Worm (Caenorhabditis elegans) whole organism, L3 larva: ENCODE results near the gene str-188.
A peak's percentile ranks its signal among the peaks of the same experiment; 100 is the strongest.

ENCODE experiments used
- R02D3.7 ChIP-seq: fragments of 150-350 bp; optimal IDR thresholded peaks from 2 replicates; lab custom pipeline; 2014; ENCODE audit warnings: missing biosample characterization, missing genetic modification characterization
- ZK546.5 ChIP-seq: sonication (generic microtip); optimal IDR thresholded peaks from 2 replicates; lab custom pipeline; 2017; ENCODE audit warnings: missing biosample characterization, missing genetic modification characterization
- aly-2 ChIP-seq: fragments of 150-350 bp; optimal IDR thresholded peaks from 2 replicates; lab custom pipeline; 2014; ENCODE audit warnings: missing biosample characterization, missing genetic modification characterization
- ama-1 ChIP-seq: fragments of 150-350 bp; optimal IDR thresholded peaks from 2 replicates; lab custom pipeline; 2018
- ceh-16 ChIP-seq: sonication (generic microtip); optimal IDR thresholded peaks from 2 replicates; lab custom pipeline; 2017; ENCODE audit warnings: missing biosample characterization, missing genetic modification characterization
- ceh-28 ChIP-seq: fragments of 150-350 bp; optimal IDR thresholded peaks from 2 replicates; lab custom pipeline; 2014; ENCODE audit warnings: missing biosample characterization, missing genetic modification reagents, missing genetic modification characterization
- ceh-82 ChIP-seq: fragments of 150-350 bp; optimal IDR thresholded peaks from 2 replicates; lab custom pipeline; 2014; ENCODE audit warnings: missing biosample characterization, missing genetic modification characterization
- ceh-9 ChIP-seq: sonication (generic microtip); optimal IDR thresholded peaks from 2 replicates; lab custom pipeline; 2018; ENCODE audit warnings: missing biosample characterization, missing genetic modification characterization
- daf-12 ChIP-seq: fragments of 150-350 bp; optimal IDR thresholded peaks from 2 replicates; lab custom pipeline; 2014; ENCODE audit warnings: missing biosample characterization, missing genetic modification reagents, missing genetic modification characterization
- egl-27 ChIP-seq: sonication (generic microtip); optimal IDR thresholded peaks from 4 replicates; lab custom pipeline; 2017; ENCODE audit warnings: missing biosample characterization, missing genetic modification reagents, missing genetic modification characterization
- egl-5 ChIP-seq: fragments of 150-350 bp; optimal IDR thresholded peaks from 2 replicates; lab custom pipeline; 2017; ENCODE audit warnings: missing biosample characterization, missing genetic modification reagents, missing genetic modification characterization, inconsistent platforms
- elt-1 ChIP-seq: fragments of 150-350 bp; optimal IDR thresholded peaks from 2 replicates; lab custom pipeline; 2014; ENCODE audit warnings: missing biosample characterization, missing genetic modification characterization
- elt-2 ChIP-seq: sonication (generic microtip); optimal IDR thresholded peaks from 2 replicates; lab custom pipeline; 2016; ENCODE audit warnings: missing genetic modification reagents, mild to moderate bottlenecking, missing genetic modification characterization, missing compliant biosample characterization
- elt-3 ChIP-seq, 3 experiments: fragments of 150-350 bp in 1 of 3; sonication (generic microtip) in 2 of 3; optimal IDR thresholded peaks; 2 replicates in 2 of 3; 4 replicates in 1 of 3; lab custom pipeline; 2014 to 2017; ENCODE audit warnings: missing biosample characterization in 3 of 3, missing genetic modification characterization in 3 of 3
- eor-1 ChIP-seq, 2 experiments: fragments of 150-350 bp; optimal IDR thresholded peaks; 2 replicates each; lab custom pipeline; 2014 to 2018; ENCODE audit warnings: missing biosample characterization in 2 of 2, missing genetic modification characterization in 2 of 2
- fkh-10 ChIP-seq: sonication (generic microtip); optimal IDR thresholded peaks from 2 replicates; lab custom pipeline; 2017; ENCODE audit warnings: missing biosample characterization, missing genetic modification reagents, missing genetic modification characterization
- fkh-2 ChIP-seq: fragments of 150-350 bp; optimal IDR thresholded peaks from 2 replicates; lab custom pipeline; 2014; ENCODE audit warnings: missing biosample characterization, missing genetic modification reagents, missing genetic modification characterization
- fos-1 ChIP-seq: fragments of 150-350 bp; optimal IDR thresholded peaks from 2 replicates; lab custom pipeline; 2014; ENCODE audit warnings: missing biosample characterization, missing genetic modification characterization
- hmg-11 ChIP-seq: sonication (generic microtip); optimal IDR thresholded peaks from 2 replicates; lab custom pipeline; 2016; ENCODE audit warnings: missing genetic modification characterization, missing compliant biosample characterization
- jun-1 ChIP-seq: fragments of 150-350 bp; optimal IDR thresholded peaks from 2 replicates; lab custom pipeline; 2014; ENCODE audit warnings: missing biosample characterization, missing genetic modification reagents, missing genetic modification characterization
- lin-39 ChIP-seq: fragments of 150-350 bp; optimal IDR thresholded peaks from 2 replicates; lab custom pipeline; 2018; ENCODE audit warnings: missing biosample characterization, missing genetic modification reagents, missing genetic modification characterization
- lsy-12 ChIP-seq: sonication (generic microtip); optimal IDR thresholded peaks from 2 replicates; lab custom pipeline; 2016; ENCODE audit warnings: mild to moderate bottlenecking, missing genetic modification characterization, missing compliant biosample characterization
- mdl-1 ChIP-seq: fragments of 150-350 bp; optimal IDR thresholded peaks from 2 replicates; lab custom pipeline; 2014; ENCODE audit warnings: missing biosample characterization, missing genetic modification characterization
- mml-1 ChIP-seq: fragments of 150-350 bp; sonication (generic microtip); optimal IDR thresholded peaks from 3 replicates; lab custom pipeline; 2014; ENCODE audit warnings: missing biosample characterization, missing genetic modification characterization
- nhr-11 ChIP-seq: fragments of 150-350 bp; optimal IDR thresholded peaks from 2 replicates; lab custom pipeline; 2014; ENCODE audit warnings: missing biosample characterization, missing genetic modification characterization
- nhr-12 ChIP-seq: fragments of 150-350 bp; optimal IDR thresholded peaks from 2 replicates; lab custom pipeline; 2014; ENCODE audit warnings: missing biosample characterization, missing genetic modification characterization
- nhr-23 ChIP-seq: fragments of 150-350 bp; optimal IDR thresholded peaks from 2 replicates; lab custom pipeline; 2014; ENCODE audit warnings: missing biosample characterization, missing genetic modification reagents, missing genetic modification characterization
- nhr-237 ChIP-seq: fragments of 150-350 bp; optimal IDR thresholded peaks from 2 replicates; lab custom pipeline; 2014; ENCODE audit warnings: missing biosample characterization, missing genetic modification characterization
- nhr-25 ChIP-seq: sonication (generic microtip); optimal IDR thresholded peaks from 2 replicates; lab custom pipeline; 2017; ENCODE audit warnings: missing biosample characterization, missing genetic modification characterization
- nhr-28 ChIP-seq: fragments of 150-350 bp; optimal IDR thresholded peaks from 2 replicates; lab custom pipeline; 2014; ENCODE audit warnings: missing biosample characterization, missing genetic modification characterization
- nhr-67 ChIP-seq: fragments of 150-350 bp; optimal IDR thresholded peaks from 2 replicates; lab custom pipeline; 2014; ENCODE audit warnings: missing biosample characterization, missing genetic modification characterization
- nhr-76 ChIP-seq: fragments of 150-350 bp; sonication (generic microtip); optimal IDR thresholded peaks from 5 replicates; lab custom pipeline; 2014; ENCODE audit warnings: missing biosample characterization, missing genetic modification characterization
- nhr-77 ChIP-seq: fragments of 150-350 bp; optimal IDR thresholded peaks from 2 replicates; lab custom pipeline; 2014; ENCODE audit warnings: missing biosample characterization, missing genetic modification characterization
- pqm-1 ChIP-seq: fragments of 150-350 bp; optimal IDR thresholded peaks from 2 replicates; lab custom pipeline; 2017; ENCODE audit warnings: missing biosample characterization, missing genetic modification characterization, inconsistent platforms
- skn-1 ChIP-seq: fragments of 150-350 bp; optimal IDR thresholded peaks from 2 replicates; lab custom pipeline; 2014; ENCODE audit warnings: missing biosample characterization, missing genetic modification characterization
- snpc-4 ChIP-seq: fragments of 150-350 bp; optimal IDR thresholded peaks from 2 replicates; lab custom pipeline; 2014; ENCODE audit warnings: missing biosample characterization, missing genetic modification characterization
- tbx-2 ChIP-seq: sonication (generic microtip); optimal IDR thresholded peaks from 2 replicates; lab custom pipeline; 2016; ENCODE audit warnings: mild to moderate bottlenecking, missing genetic modification characterization, missing compliant biosample characterization
- unc-39 ChIP-seq: sonication (generic microtip); optimal IDR thresholded peaks from 4 replicates; lab custom pipeline; 2017; ENCODE audit warnings: missing biosample characterization, missing genetic modification characterization
- unc-62 ChIP-seq: fragments of 150-350 bp; sonication (generic microtip); optimal IDR thresholded peaks from 4 replicates; lab custom pipeline; 2014; ENCODE audit warnings: missing biosample characterization, missing genetic modification reagents, missing genetic modification characterization
- zag-1 ChIP-seq: fragments of 150-350 bp; optimal IDR thresholded peaks from 2 replicates; lab custom pipeline; 2014; ENCODE audit warnings: missing biosample characterization, missing genetic modification characterization
- ztf-4 ChIP-seq: fragments of 150-350 bp; optimal IDR thresholded peaks from 2 replicates; lab custom pipeline; 2014; ENCODE audit warnings: missing biosample characterization, missing genetic modification characterization

Gene str-188

ce11 chrV:9739402-9739801, 22.9 kb downstream of the str-188 start, which contains the start of gene marc-1:
Gene marc-1 (plus strand): TSS chrV:9739702.
- no peak for TF ChIP-seq nhr-76 (tag; lab: Kevin White, UChicago)
- no peak for TF ChIP-seq hmg-11 (tag; lab: Kevin White, UChicago)
- TF ChIP-seq egl-5 (tag; lab: Kevin White, UChicago) = no peak
- TF ChIP-seq nhr-12 (tag; lab: Kevin White, UChicago) = no peak
- TF ChIP-seq nhr-11 (tag; lab: Kevin White, UChicago) = no peak
- TF ChIP-seq nhr-77 (tag; lab: Kevin White, UChicago) = no peak
- no peak for TF ChIP-seq unc-39 (tag; lab: Kevin White, UChicago)
- TF ChIP-seq aly-2 (tag; lab: Kevin White, UChicago) = no peak
- no peak for TF ChIP-seq nhr-237 (tag; lab: Kevin White, UChicago)
- TF ChIP-seq ztf-4 (tag; lab: Kevin White, UChicago) = no peak
- no peak for TF ChIP-seq ceh-16
- no peak for TF ChIP-seq mml-1 (tag; lab: Kevin White, UChicago)
- TF ChIP-seq ama-1 (lab: Kevin White, UChicago) = no peak
- no peak for TF ChIP-seq lsy-12

- TF ChIP-seq fkh-2 (no peak), skn-1 (tag; lab: Kevin White, UChicago) (no peak), fkh-10 (GFP tag; lab: Kevin White, UChicago) (no peak), ceh-82 (no peak), ZK546.5 (tag; lab: Kevin White, UChicago) (no peak), elt-1 (tag; lab: Kevin White, UChicago) (no peak), mdl-1 (tag; lab: Kevin White, UChicago) (no peak), lin-39 (tag; lab: Kevin White, UChicago) (no peak), egl-27 (peak; percentile 8), nhr-237 (tag; lab: Kevin White, UChicago) (no peak), eor-1 (tag; optimal IDR thresholded peaks at IDR 0.05; lab: Kevin White, UChicago) (no peak), nhr-76 (tag; lab: Kevin White, UChicago) (no peak), ztf-4 (tag; lab: Kevin White, UChicago) (no peak), nhr-11 (tag; lab: Kevin White, UChicago) (no peak), nhr-28 (tag; lab: Kevin White, UChicago) (no peak), tbx-2 (tag; lab: Kevin White, UChicago) (no peak), ceh-9 (tag; lab: Kevin White, UChicago) (no peak), unc-62 (GFP tag; lab: Kevin White, UChicago) (no peak), jun-1 (no peak), nhr-12 (tag; lab: Kevin White, UChicago) (no peak), lsy-12 (no peak), elt-2 (tag; lab: Kevin White, UChicago) (no peak), fos-1 (tag; lab: Kevin White, UChicago) (no peak), nhr-23 (tag; lab: Kevin White, UChicago) (peak; percentile 65), nhr-25 (tag; lab: Kevin White, UChicago) (peak; percentile 85), aly-2 (tag; lab: Kevin White, UChicago) (no peak), pqm-1 (no peak), nhr-77 (tag; lab: Kevin White, UChicago) (no peak), unc-39 (tag; lab: Kevin White, UChicago) (no peak), nhr-67 (tag; lab: Kevin White, UChicago) (no peak), daf-12 (no peak), snpc-4 (tag; lab: Kevin White, UChicago) (no peak), egl-5 (tag; lab: Kevin White, UChicago) (no peak), ceh-28 (tag; lab: Kevin White, UChicago) (peak; percentile 57), zag-1 (tag; lab: Kevin White, UChicago) (no peak), R02D3.7 (tag; lab: Kevin White, UChicago) (no peak)
Observed at ce11 chrV:9740858-9741257, 24.4 kb downstream of the str-188 start, which contains the start of gene sta-2. Gene sta-2 (plus strand): TSS chrV:9741206.

ce11 chrV:9744934-9745333, 28.4 kb downstream of the str-188 start, which contains the start of gene F58E6.13:
Gene F58E6.13 (plus strand): TSS chrV:9745234.
- TF ChIP-seq ceh-82 = no peak
- TF ChIP-seq elt-2 (tag; lab: Kevin White, UChicago) = no peak
- TF ChIP-seq nhr-11 (tag; lab: Kevin White, UChicago) = no peak
- TF ChIP-seq nhr-237 (tag; lab: Kevin White, UChicago) = no peak
- no peak for TF ChIP-seq snpc-4 (tag; lab: Kevin White, UChicago)
- TF ChIP-seq elt-3 (tag; optimal IDR thresholded peaks at IDR 0.05; lab: Kevin White, UChicago) = no peak
- TF ChIP-seq mml-1 (tag; lab: Kevin White, UChicago) = no peak
- no peak for TF ChIP-seq nhr-28 (tag; lab: Kevin White, UChicago)
